Worm (Caenorhabditis elegans) whole organism, L3 larva: ENCODE measurements around the gene K11H3.2.

Experiments
- R02D3.7 ChIP-seq: fragments of 150-350 bp; optimal IDR thresholded peaks from 2 replicates; lab custom pipeline; 2014; ENCODE audit warnings: missing biosample characterization, missing genetic modification characterization
- ZK546.5 ChIP-seq: sonication (generic microtip); optimal IDR thresholded peaks from 2 replicates; lab custom pipeline; 2017; ENCODE audit warnings: missing biosample characterization, missing genetic modification characterization
- aly-2 ChIP-seq: fragments of 150-350 bp; optimal IDR thresholded peaks from 2 replicates; lab custom pipeline; 2014; ENCODE audit warnings: missing biosample characterization, missing genetic modification characterization
- ama-1 ChIP-seq: fragments of 150-350 bp; optimal IDR thresholded peaks from 2 replicates; lab custom pipeline; 2018
- ceh-28 ChIP-seq: fragments of 150-350 bp; optimal IDR thresholded peaks from 2 replicates; lab custom pipeline; 2014; ENCODE audit warnings: missing biosample characterization, missing genetic modification reagents, missing genetic modification characterization
- ceh-9 ChIP-seq: sonication (generic microtip); optimal IDR thresholded peaks from 2 replicates; lab custom pipeline; 2018; ENCODE audit warnings: missing biosample characterization, missing genetic modification characterization
- egl-5 ChIP-seq: fragments of 150-350 bp; optimal IDR thresholded peaks from 2 replicates; lab custom pipeline; 2017; ENCODE audit warnings: missing biosample characterization, missing genetic modification reagents, missing genetic modification characterization, inconsistent platforms
- elt-1 ChIP-seq: fragments of 150-350 bp; optimal IDR thresholded peaks from 2 replicates; lab custom pipeline; 2014; ENCODE audit warnings: missing biosample characterization, missing genetic modification characterization
- elt-2 ChIP-seq: sonication (generic microtip); optimal IDR thresholded peaks from 2 replicates; lab custom pipeline; 2016; ENCODE audit warnings: missing genetic modification reagents, mild to moderate bottlenecking, missing genetic modification characterization, missing compliant biosample characterization
- elt-3 ChIP-seq, 3 experiments: fragments of 150-350 bp in 1 of 3; sonication (generic microtip) in 2 of 3; optimal IDR thresholded peaks; 2 replicates in 2 of 3; 4 replicates in 1 of 3; lab custom pipeline; 2014 to 2017; ENCODE audit warnings: missing biosample characterization in 3 of 3, missing genetic modification characterization in 3 of 3
- eor-1 ChIP-seq, 2 experiments: fragments of 150-350 bp; optimal IDR thresholded peaks; 2 replicates each; lab custom pipeline; 2014 to 2018; ENCODE audit warnings: missing biosample characterization in 2 of 2, missing genetic modification characterization in 2 of 2
- fkh-10 ChIP-seq: sonication (generic microtip); optimal IDR thresholded peaks from 2 replicates; lab custom pipeline; 2017; ENCODE audit warnings: missing biosample characterization, missing genetic modification reagents, missing genetic modification characterization
- fkh-2 ChIP-seq: fragments of 150-350 bp; optimal IDR thresholded peaks from 2 replicates; lab custom pipeline; 2014; ENCODE audit warnings: missing biosample characterization, missing genetic modification reagents, missing genetic modification characterization
- fos-1 ChIP-seq: fragments of 150-350 bp; optimal IDR thresholded peaks from 2 replicates; lab custom pipeline; 2014; ENCODE audit warnings: missing biosample characterization, missing genetic modification characterization
- hmg-11 ChIP-seq: sonication (generic microtip); optimal IDR thresholded peaks from 2 replicates; lab custom pipeline; 2016; ENCODE audit warnings: missing genetic modification characterization, missing compliant biosample characterization
- lin-15B ChIP-seq: fragments of 150-350 bp; optimal IDR thresholded peaks from 2 replicates; lab custom pipeline; 2014; ENCODE audit warnings: missing biosample characterization, missing genetic modification characterization
- lin-39 ChIP-seq: fragments of 150-350 bp; optimal IDR thresholded peaks from 2 replicates; lab custom pipeline; 2018; ENCODE audit warnings: missing biosample characterization, missing genetic modification reagents, missing genetic modification characterization
- lsy-12 ChIP-seq: sonication (generic microtip); optimal IDR thresholded peaks from 2 replicates; lab custom pipeline; 2016; ENCODE audit warnings: mild to moderate bottlenecking, missing genetic modification characterization, missing compliant biosample characterization
- mdl-1 ChIP-seq: fragments of 150-350 bp; optimal IDR thresholded peaks from 2 replicates; lab custom pipeline; 2014; ENCODE audit warnings: missing biosample characterization, missing genetic modification characterization
- mml-1 ChIP-seq: fragments of 150-350 bp; sonication (generic microtip); optimal IDR thresholded peaks from 3 replicates; lab custom pipeline; 2014; ENCODE audit warnings: missing biosample characterization, missing genetic modification characterization
- nfya-1 ChIP-seq: sonication (generic microtip); optimal IDR thresholded peaks from 2 replicates; lab custom pipeline; 2017; ENCODE audit warnings: missing genetic modification characterization, mild to moderate bottlenecking, missing compliant biosample characterization, antibody characterized with exemption, moderate library complexity; ENCODE audit not compliant: insufficient read depth
- nhr-11 ChIP-seq: fragments of 150-350 bp; optimal IDR thresholded peaks from 2 replicates; lab custom pipeline; 2014; ENCODE audit warnings: missing biosample characterization, missing genetic modification characterization
- nhr-12 ChIP-seq: fragments of 150-350 bp; optimal IDR thresholded peaks from 2 replicates; lab custom pipeline; 2014; ENCODE audit warnings: missing biosample characterization, missing genetic modification characterization
- nhr-23 ChIP-seq: fragments of 150-350 bp; optimal IDR thresholded peaks from 2 replicates; lab custom pipeline; 2014; ENCODE audit warnings: missing biosample characterization, missing genetic modification reagents, missing genetic modification characterization
- nhr-237 ChIP-seq: fragments of 150-350 bp; optimal IDR thresholded peaks from 2 replicates; lab custom pipeline; 2014; ENCODE audit warnings: missing biosample characterization, missing genetic modification characterization
- nhr-25 ChIP-seq: sonication (generic microtip); optimal IDR thresholded peaks from 2 replicates; lab custom pipeline; 2017; ENCODE audit warnings: missing biosample characterization, missing genetic modification characterization
- nhr-28 ChIP-seq: fragments of 150-350 bp; optimal IDR thresholded peaks from 2 replicates; lab custom pipeline; 2014; ENCODE audit warnings: missing biosample characterization, missing genetic modification characterization
- nhr-43 ChIP-seq: sonication (generic microtip); optimal IDR thresholded peaks from 2 replicates; lab custom pipeline; 2016; ENCODE audit warnings: mild to moderate bottlenecking, missing genetic modification characterization, missing compliant biosample characterization; ENCODE audit not compliant: poor library complexity, severe bottlenecking
- nhr-67 ChIP-seq: fragments of 150-350 bp; optimal IDR thresholded peaks from 2 replicates; lab custom pipeline; 2014; ENCODE audit warnings: missing biosample characterization, missing genetic modification characterization
- pha-4 ChIP-seq: fragments of 150-350 bp; optimal IDR thresholded peaks from 2 replicates; lab custom pipeline; 2014; ENCODE audit warnings: missing biosample characterization, missing genetic modification reagents, missing genetic modification characterization
- pqm-1 ChIP-seq: fragments of 150-350 bp; optimal IDR thresholded peaks from 2 replicates; lab custom pipeline; 2017; ENCODE audit warnings: missing biosample characterization, missing genetic modification characterization, inconsistent platforms
- sea-2 ChIP-seq: fragments of 150-350 bp; sonication (generic microtip); optimal IDR thresholded peaks from 4 replicates; lab custom pipeline; 2014; ENCODE audit warnings: missing biosample characterization, missing genetic modification reagents, missing genetic modification characterization
- skn-1 ChIP-seq: fragments of 150-350 bp; optimal IDR thresholded peaks from 2 replicates; lab custom pipeline; 2014; ENCODE audit warnings: missing biosample characterization, missing genetic modification characterization
- snpc-4 ChIP-seq: fragments of 150-350 bp; optimal IDR thresholded peaks from 2 replicates; lab custom pipeline; 2014; ENCODE audit warnings: missing biosample characterization, missing genetic modification characterization
- tbx-2 ChIP-seq: sonication (generic microtip); optimal IDR thresholded peaks from 2 replicates; lab custom pipeline; 2016; ENCODE audit warnings: mild to moderate bottlenecking, missing genetic modification characterization, missing compliant biosample characterization
- unc-39 ChIP-seq: sonication (generic microtip); optimal IDR thresholded peaks from 4 replicates; lab custom pipeline; 2017; ENCODE audit warnings: missing biosample characterization, missing genetic modification characterization
- unc-62 ChIP-seq: fragments of 150-350 bp; sonication (generic microtip); optimal IDR thresholded peaks from 4 replicates; lab custom pipeline; 2014; ENCODE audit warnings: missing biosample characterization, missing genetic modification reagents, missing genetic modification characterization
- zag-1 ChIP-seq: fragments of 150-350 bp; optimal IDR thresholded peaks from 2 replicates; lab custom pipeline; 2014; ENCODE audit warnings: missing biosample characterization, missing genetic modification characterization
- ztf-11 ChIP-seq: fragments of 150-350 bp; optimal IDR thresholded peaks from 2 replicates; lab custom pipeline; 2014; ENCODE audit warnings: missing biosample characterization, missing genetic modification characterization
- ztf-4 ChIP-seq: fragments of 150-350 bp; optimal IDR thresholded peaks from 2 replicates; lab custom pipeline; 2014; ENCODE audit warnings: missing biosample characterization, missing genetic modification characterization

The K11H3.2 gene

ce11 chrIII:9808179-9808578 is 38.0 kb upstream of the K11H3.2 start, which contains the start of gene gtap-2:
gtap-2 (plus strand) TSS chrIII:9808544.
- no peak for TF ChIP-seq elt-1 (tag; lab: Kevin White, UChicago)
- no peak for TF ChIP-seq nhr-67
- TF ChIP-seq ztf-11, result no peak
- no peak for TF ChIP-seq ceh-9 (tag; lab: Kevin White, UChicago)
- TF ChIP-seq fos-1 (tag; lab: Kevin White, UChicago), result no peak
- no peak for TF ChIP-seq zag-1
- no peak for TF ChIP-seq egl-5 (tag; lab: Kevin White, UChicago)
- TF ChIP-seq lsy-12 (tag; lab: Kevin White, UChicago), result no peak
- peak; percentile 18 for TF ChIP-seq nfya-1
- TF ChIP-seq sea-2 (GFP tag; lab: Kevin White, UChicago), result no peak
- TF ChIP-seq nhr-12 (tag; lab: Kevin White, UChicago), result no peak
- no peak for TF ChIP-seq fkh-2
- peak; percentile 60 for TF ChIP-seq pha-4
- peak in 1 of 2 experiments; percentile 20 for TF ChIP-seq eor-1 (tag; optimal IDR thresholded peaks at IDR 0.05; lab: Kevin White, UChicago)
- no peak for TF ChIP-seq nhr-23
- peak; percentile 17 for TF ChIP-seq nhr-43 (tag; lab: Kevin White, UChicago)
- TF ChIP-seq fkh-10 (GFP tag; lab: Kevin White, UChicago), result no peak
- no peak for TF ChIP-seq ceh-28 (tag; lab: Kevin White, UChicago)
- TF ChIP-seq mml-1 (tag; lab: Kevin White, UChicago), result no peak
- no peak for TF ChIP-seq snpc-4
- TF ChIP-seq tbx-2 (tag; lab: Kevin White, UChicago), result no peak
- peak; percentile 32 for TF ChIP-seq lin-15B
- TF ChIP-seq aly-2 (tag; lab: Kevin White, UChicago), result no peak
- TF ChIP-seq ZK546.5, result no peak
- no peak for TF ChIP-seq elt-2 (tag; lab: Kevin White, UChicago)
- no peak for TF ChIP-seq elt-3 (tag; optimal IDR thresholded peaks at IDR 0.05; lab: Kevin White, UChicago)
- no peak for TF ChIP-seq unc-39 (tag; lab: Kevin White, UChicago)
- TF ChIP-seq, all 47 proteins: peak for 5

ce11 chrIII:9813146-9813545 is 33.0 kb upstream of the K11H3.2 start, which contains the start of gene ZK632.14:
ZK632.14 (plus strand) TSS chrIII:9813446.
- TF ChIP-seq unc-39 (tag; lab: Kevin White, UChicago) (no peak), skn-1 (tag; lab: Kevin White, UChicago) (no peak), nhr-67 (no peak), nhr-11 (tag; lab: Kevin White, UChicago) (no peak), tbx-2 (tag; lab: Kevin White, UChicago) (no peak), hmg-11 (no peak), eor-1 (tag; optimal IDR thresholded peaks at IDR 0.05; lab: Kevin White, UChicago) (no peak), zag-1 (no peak), ceh-28 (tag; lab: Kevin White, UChicago) (no peak)

DNA sequence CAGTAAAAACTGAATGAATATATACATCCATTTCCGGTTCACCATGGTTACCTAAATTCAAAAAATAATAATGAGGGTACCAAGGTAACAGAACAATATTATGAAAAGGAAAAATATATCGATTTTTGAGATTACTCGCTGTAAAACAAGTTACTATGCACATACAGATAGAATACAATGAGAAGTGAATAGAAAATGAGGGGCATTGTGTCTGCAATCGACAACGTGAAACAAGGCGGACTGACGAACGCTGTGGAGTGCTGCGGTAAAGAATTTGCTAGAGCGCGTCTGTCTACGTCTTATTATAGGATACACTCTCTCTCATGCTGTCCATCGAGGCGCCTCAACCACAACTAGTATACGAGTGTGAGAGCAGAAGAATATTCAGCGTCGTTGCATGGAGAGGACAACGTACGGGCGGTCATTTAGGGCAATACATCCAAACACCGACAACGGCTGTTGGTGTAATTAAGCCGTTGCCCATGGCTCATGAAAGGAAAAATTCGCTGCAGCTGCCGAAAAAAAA is 29.0 kb upstream of the K11H3.2 start, which contains the start of gene cnx-1:
TSS of gene cnx-1 (minus strand) at position 51 of the 526 bp plus-strand sequence.
- peak; percentile 41 for TF ChIP-seq ama-1
- TF ChIP-seq lin-15B, result peak; percentile 16
- no peak for TF ChIP-seq tbx-2 (tag; lab: Kevin White, UChicago)
- peak; percentile 10 for TF ChIP-seq pha-4
- TF ChIP-seq unc-39 (tag; lab: Kevin White, UChicago), result no peak
- peak; percentile 28 for TF ChIP-seq nhr-23
- peak; percentile 8 for TF ChIP-seq sea-2 (GFP tag; lab: Kevin White, UChicago)
- TF ChIP-seq nfya-1, result peak; percentile 49
- peak; percentile 72 for TF ChIP-seq hmg-11
- no peak for TF ChIP-seq nhr-237 (tag; lab: Kevin White, UChicago)
- peak; percentile 10 for TF ChIP-seq nhr-25
- TF ChIP-seq lin-39 (tag; lab: Kevin White, UChicago), result peak; percentile 66
- TF ChIP-seq, all 47 proteins: peak for 9

ce11 chrIII:9817894-9818293 is 28.3 kb upstream of the K11H3.2 start:
- TF ChIP-seq ZK546.5, result no peak
- peak; percentile 5 for TF ChIP-seq ceh-28 (tag; lab: Kevin White, UChicago)

DNA sequence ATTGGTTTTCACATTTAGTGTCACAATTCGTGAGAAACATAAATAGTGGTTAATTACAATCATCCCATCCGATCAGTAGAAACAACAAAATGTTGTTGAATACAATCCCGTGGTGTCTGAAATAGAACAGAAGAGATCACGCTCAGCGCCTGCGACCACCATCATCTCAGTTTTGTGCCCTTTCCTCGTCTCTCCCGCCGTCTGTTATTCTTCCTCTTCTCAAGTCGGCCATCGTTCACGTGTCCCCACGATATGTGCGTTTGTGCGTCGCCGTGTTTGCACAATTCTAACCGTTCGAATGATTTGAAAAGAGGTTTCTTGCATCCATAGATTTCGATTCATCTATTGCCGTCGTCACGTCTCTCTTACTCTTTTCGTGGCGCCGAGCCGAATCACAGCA is 27.4 kb upstream of the K11H3.2 start, which contains the start of gene panl-3:
TSS of gene panl-3 (plus strand) at position 294 of the 400 bp plus-strand sequence.
- TF ChIP-seq pqm-1 (tag; lab: Kevin White, UChicago), result no peak
- peak; percentile 54 for TF ChIP-seq hmg-11
- TF ChIP-seq egl-5 (tag; lab: Kevin White, UChicago), result peak; percentile 78
- peak; percentile 75 for TF ChIP-seq lin-39 (tag; lab: Kevin White, UChicago)
- no peak for TF ChIP-seq aly-2 (tag; lab: Kevin White, UChicago)
- TF ChIP-seq ceh-28 (tag; lab: Kevin White, UChicago), result no peak
- TF ChIP-seq fos-1 (tag; lab: Kevin White, UChicago), result no peak
- TF ChIP-seq mml-1 (tag; lab: Kevin White, UChicago), result peak; percentile 47
- TF ChIP-seq ZK546.5, result no peak
- peak; percentile 20 for TF ChIP-seq snpc-4
- TF ChIP-seq ztf-4 (tag; lab: Kevin White, UChicago), result no peak
- peak; percentile 14 for TF ChIP-seq nhr-43 (tag; lab: Kevin White, UChicago)
- TF ChIP-seq ama-1, result peak; percentile 60
- TF ChIP-seq nhr-12 (tag; lab: Kevin White, UChicago), result no peak
- no peak for TF ChIP-seq nhr-28 (tag; lab: Kevin White, UChicago)
- TF ChIP-seq lin-15B, result peak; percentile 56
- no peak for TF ChIP-seq tbx-2 (tag; lab: Kevin White, UChicago)
- TF ChIP-seq mdl-1 (tag; lab: Kevin White, UChicago), result peak; percentile 36
- TF ChIP-seq elt-2 (tag; lab: Kevin White, UChicago), result peak; percentile 26
- TF ChIP-seq nhr-23, result peak; percentile 68
- TF ChIP-seq R02D3.7 (tag; lab: Kevin White, UChicago), result no peak
- no peak for TF ChIP-seq eor-1 (tag; optimal IDR thresholded peaks at IDR 0.05; lab: Kevin White, UChicago)
- peak; percentile 48 for TF ChIP-seq pha-4
- no peak for TF ChIP-seq unc-62 (GFP tag; lab: Kevin White, UChicago)
- no peak for TF ChIP-seq sea-2 (GFP tag; lab: Kevin White, UChicago)
- TF ChIP-seq zag-1, result no peak
- peak; percentile 79 for TF ChIP-seq nhr-25
- peak; percentile 54 for TF ChIP-seq lsy-12 (tag; lab: Kevin White, UChicago)
